Worm (Caenorhabditis elegans): Measurements from ENCODE around the gene R02F2.10.

- TF ChIP-seq flt-1 (GFP tag; IDR thresholded peaks at IDR 0.05) (no peak), klf-2 (GFP tag; conservative IDR thresholded peaks at IDR 0.05) (no peak), tab-1 (GFP tag; IDR thresholded peaks at IDR 0.05) (no peak), ztf-23 (GFP tag; IDR thresholded peaks at IDR 0.05) (no peak), ref-1 (GFP tag; conservative IDR thresholded peaks at IDR 0.05) (no peak)
Observed at ce11 chrIII:5453290-5453689, 24.8 kb upstream of the R02F2.10 start, which contains the start of gene F48E8.4.
